Worm (Caenorhabditis elegans): Measurements from ENCODE around the gene ttr-17.
A peak's percentile ranks its signal among the peaks of the same experiment; 100 is the strongest.

The ttr-17 gene

ce11 chrIV:11068314-11068713, 1.5 kb upstream of the ttr-17 start (continued):
- peak; percentile 57 for TF ChIP-seq tbx-2 (tag; optimal IDR thresholded peaks at IDR 0.05)
- peak; percentile 15 to 44 for TF ChIP-seq efl-1 (optimal IDR thresholded peaks at IDR 0.05)
- peak in 1 of 2 experiments; percentile 65 for TF ChIP-seq efl-1 (GFP tag; optimal IDR thresholded peaks at IDR 0.05 in 1 of 2)
- no peak for TF ChIP-seq sox-4 (tag; optimal IDR thresholded peaks at IDR 0.05)
- TF ChIP-seq swsn-7 (tag; optimal IDR thresholded peaks at IDR 0.05) = peak; percentile 51
- peak; percentile 88 for TF ChIP-seq nhr-19 (GFP tag; conservative IDR thresholded peaks at IDR 0.05)
- TF ChIP-seq fos-1 (tag; optimal IDR thresholded peaks at IDR 0.05) = peak; percentile 33
- TF ChIP-seq ztf-11 (tag; optimal IDR thresholded peaks at IDR 0.05) = no peak
- peak in 1 of 2 experiments; percentile 0 for TF ChIP-seq mdl-1 (tag; optimal IDR thresholded peaks at IDR 0.05)
- peak; percentile 44; the same call in 1 of the 2 replicates for TF ChIP-seq unc-98 (GFP tag; IDR thresholded peaks at IDR 0.05)

- TF ChIP-seq swsn-7 (tag; optimal IDR thresholded peaks at IDR 0.05) (peak; percentile 43), lsy-2 (tag; optimal IDR thresholded peaks at IDR 0.05) (peak in 1 of 2 experiments; percentile 52), nhr-20 (tag; optimal IDR thresholded peaks at IDR 0.05) (peak; percentile 11), rnt-1 (tag; optimal IDR thresholded peaks at IDR 0.05) (peak; percentile 85), nhr-11 (tag; optimal IDR thresholded peaks at IDR 0.05) (no peak), ets-5 (GFP tag; IDR thresholded peaks at IDR 0.05) (no peak), ama-1 (optimal IDR thresholded peaks at IDR 0.05) (peak; percentile 87), vab-15 (tag; optimal IDR thresholded peaks at IDR 0.05) (no peak), tbx-2 (tag; optimal IDR thresholded peaks at IDR 0.05) (no peak), nhr-28 (tag; optimal IDR thresholded peaks at IDR 0.05) (no peak), mep-1 (tag; optimal IDR thresholded peaks at IDR 0.05) (no peak), xbp-1 (tag; optimal IDR thresholded peaks at IDR 0.05) (peak; percentile 23), fkh-4 (tag; optimal IDR thresholded peaks at IDR 0.05; ENCODE audit: borderline replicate concordance) (no peak), elt-3 (tag; optimal IDR thresholded peaks at IDR 0.05) (no peak), efl-1 (optimal IDR thresholded peaks at IDR 0.05) (peak in 1 of 2 experiments; percentile 10), efl-1 (GFP tag; optimal IDR thresholded peaks at IDR 0.05 in 1 of 2) (no peak), nhr-47 (tag; optimal IDR thresholded peaks at IDR 0.05) (peak; percentile 31), skn-1 (tag; optimal IDR thresholded peaks at IDR 0.05) (no peak), snpc-4 (tag; optimal IDR thresholded peaks at IDR 0.05) (no peak), jun-1 (tag; optimal IDR thresholded peaks at IDR 0.05) (no peak), unc-130 (tag; optimal IDR thresholded peaks at IDR 0.05) (peak; percentile 42), lin-14 (GFP tag; optimal IDR thresholded peaks at IDR 0.05) (peak; percentile 63), mdl-1 (tag; optimal IDR thresholded peaks at IDR 0.05) (peak in 1 of 2 experiments; percentile 0), nhr-19 (GFP tag; conservative IDR thresholded peaks at IDR 0.05) (peak; percentile 51), lin-39 (tag; optimal IDR thresholded peaks at IDR 0.05) (peak; percentile 34), ztf-4 (tag; optimal IDR thresholded peaks at IDR 0.05) (peak; percentile 21), nhr-71 (tag; optimal IDR thresholded peaks at IDR 0.05) (peak; percentile 80), snu-23 (GFP tag; optimal IDR thresholded peaks at IDR 0.05) (peak; percentile 50)
Measured at ce11 chrIV:11063962-11064361, 2.9 kb downstream of the ttr-17 start, which contains the start of gene ttr-16. Gene ttr-16, minus strand, starts transcription at chrIV:11064137.

ce11 chrIV:11062984-11063613, 3.7 kb downstream of the ttr-17 start:
- TF ChIP-seq nhr-20 (tag; optimal IDR thresholded peaks at IDR 0.05) (peak; percentile 7), mdl-1 (tag; optimal IDR thresholded peaks at IDR 0.05) (no peak), efl-1 (optimal IDR thresholded peaks at IDR 0.05) (no peak), efl-1 (GFP tag; optimal IDR thresholded peaks at IDR 0.05 in 1 of 2) (peak in 1 of 2 experiments; percentile 14), nhr-19 (GFP tag; conservative IDR thresholded peaks at IDR 0.05) (peak; percentile 28; the same call in 1 of the 2 replicates), sup-37 (GFP tag; optimal IDR thresholded peaks at IDR 0.05) (no peak), swsn-7 (tag; optimal IDR thresholded peaks at IDR 0.05) (peak; percentile 17), snu-23 (GFP tag; optimal IDR thresholded peaks at IDR 0.05) (peak; percentile 18), snpc-4 (tag; optimal IDR thresholded peaks at IDR 0.05) (no peak), hlh-17 (GFP tag; optimal IDR thresholded peaks at IDR 0.05; ENCODE audit: borderline replicate concordance) (no peak), ceh-63 (GFP tag; optimal IDR thresholded peaks at IDR 0.05) (no peak), lsy-2 (tag; optimal IDR thresholded peaks at IDR 0.05) (peak; percentile 43 to 47), jun-1 (tag; optimal IDR thresholded peaks at IDR 0.05) (no peak), ztf-4 (tag; optimal IDR thresholded peaks at IDR 0.05) (peak; percentile 35), nhr-11 (tag; optimal IDR thresholded peaks at IDR 0.05) (peak; percentile 2), nhr-71 (tag; optimal IDR thresholded peaks at IDR 0.05) (peak; percentile 70), rnt-1 (tag; optimal IDR thresholded peaks at IDR 0.05) (peak; percentile 35)

Measured in whole organism, L1 larva.